Fruit fly (Drosophila melanogaster) whole organism, embryonic: ENCODE measurements around the gene Mlc2.

Experiments used
- Aef1 ChIP-seq: fragments of 200-800 bp; sonication (Bioruptor generic); IDR thresholded peaks from 3 replicates; pipeline ENCODE4 v1.3.6; 2022; ENCODE audit warnings: missing biosample characterization, missing genetic modification characterization
- Blimp-1 ChIP-seq: fragments of 200-800 bp; sonication (Bioruptor generic); optimal IDR thresholded peaks from 3 replicates; lab custom pipeline; 2018; ENCODE audit warnings: missing biosample characterization, missing genetic modification characterization, mild to moderate bottlenecking, moderate library complexity, missing genetic modification reagents
- CG1024 ChIP-seq: fragments of 200-800 bp; sonication (Bioruptor generic); IDR thresholded peaks from 2 replicates; pipeline ENCODE4 v1.3.6; 2022; ENCODE audit warnings: missing biosample characterization, missing genetic modification characterization
- CG10959 ChIP-seq: fragments of 200-800 bp; sonication (Bioruptor generic); IDR thresholded peaks from 2 replicates; pipeline ENCODE4 v1.3.6; 2022; ENCODE audit warnings: missing biosample characterization, missing genetic modification characterization
- CG10979 ChIP-seq: fragments of 200-800 bp; sonication (Bioruptor generic); optimal IDR thresholded peaks from 2 replicates; lab custom pipeline; 2018; ENCODE audit warnings: missing biosample characterization, mild to moderate bottlenecking, missing genetic modification characterization, moderate library complexity
- CG11093 ChIP-seq: fragments of 200-800 bp; sonication (Bioruptor generic); IDR thresholded peaks from 3 replicates; pipeline ENCODE4 v1.3.6; 2022; ENCODE audit warnings: missing biosample characterization, missing genetic modification characterization
- CG14710 ChIP-seq: fragments of 200-800 bp; sonication (Bioruptor generic); optimal IDR thresholded peaks from 3 replicates; lab custom pipeline; 2019; ENCODE audit warnings: missing biosample characterization, mild to moderate bottlenecking, missing genetic modification characterization, moderate library complexity
- CG17829 ChIP-seq: fragments of 200-800 bp; optimal IDR thresholded peaks from 2 replicates; lab custom pipeline; 2019; ENCODE audit warnings: missing biosample characterization, mild to moderate bottlenecking, missing genetic modification characterization, moderate library complexity
- CG18476 ChIP-seq: fragments of 200-800 bp; sonication (Bioruptor generic); optimal IDR thresholded peaks from 2 replicates; lab custom pipeline; 2016; ENCODE audit warnings: missing biosample characterization, mild to moderate bottlenecking, missing genetic modification characterization
- CG3065 ChIP-seq: fragments of 200-800 bp; sonication (Bioruptor generic); optimal IDR thresholded peaks from 2 replicates; lab custom pipeline; 2016; ENCODE audit warnings: missing biosample characterization, missing genetic modification characterization
- CG31224 ChIP-seq: fragments of 200-800 bp; sonication (Bioruptor generic); IDR thresholded peaks from 2 replicates; pipeline ENCODE4 v1.3.6; 2022; ENCODE audit warnings: missing biosample characterization, missing genetic modification characterization
- CG32532 ChIP-seq: fragments of 200-800 bp; sonication (Bioruptor generic); IDR thresholded peaks from 2 replicates; pipeline ENCODE4 v1.3.6; 2022; ENCODE audit warnings: missing biosample characterization, missing genetic modification characterization
- CG3838 ChIP-seq: fragments of 200-800 bp; sonication (Bioruptor generic); optimal IDR thresholded peaks from 3 replicates; lab custom pipeline; 2016; ENCODE audit warnings: missing biosample characterization, missing genetic modification characterization
- CG7372 ChIP-seq: fragments of 200-800 bp; sonication (Bioruptor generic); IDR thresholded peaks from 2 replicates; pipeline ENCODE4 v1.3.6; 2022; ENCODE audit warnings: missing biosample characterization, missing genetic modification characterization
- CG7928 ChIP-seq: fragments of 200-800 bp; sonication (Bioruptor generic); optimal IDR thresholded peaks from 2 replicates; lab custom pipeline; 2017; ENCODE audit warnings: missing biosample characterization, mild to moderate bottlenecking, missing genetic modification characterization
- CG8290 ChIP-seq, 3 experiments: fragments of 200-800 bp; sonication (Bioruptor generic); optimal IDR thresholded peaks; 2 replicates each; lab custom pipeline; 2016 to 2019; ENCODE audit warnings: missing biosample characterization in 3 of 3, missing genetic modification characterization in 3 of 3, mild to moderate bottlenecking in 2 of 3, moderate library complexity in 1 of 3
- CG9437 ChIP-seq: fragments of 200-800 bp; sonication (Bioruptor generic); optimal IDR thresholded peaks from 2 replicates; lab custom pipeline; 2018; ENCODE audit warnings: missing biosample characterization, mild to moderate bottlenecking, missing genetic modification characterization
- CHES-1-like ChIP-seq: fragments of 200-800 bp; sonication (Bioruptor generic); optimal IDR thresholded peaks from 2 replicates; lab custom pipeline; 2016; ENCODE audit warnings: missing biosample characterization, missing genetic modification characterization
- CrebB ChIP-seq: fragments of 200-800 bp; sonication (Bioruptor generic); optimal IDR thresholded peaks from 3 replicates; lab custom pipeline; 2018; ENCODE audit warnings: missing biosample characterization, mild to moderate bottlenecking, missing genetic modification characterization
- Gsc ChIP-seq: fragments of 200-800 bp; sonication (Bioruptor generic); IDR thresholded peaks from 2 replicates; pipeline ENCODE4 v1.3.6; 2022; ENCODE audit warnings: missing biosample characterization, missing genetic modification characterization
- Jarid2 ChIP-seq: fragments of 200-800 bp; sonication (Bioruptor generic); optimal IDR thresholded peaks from 3 replicates; lab custom pipeline; 2017; ENCODE audit warnings: mild to moderate bottlenecking, missing biosample characterization, missing genetic modification reagents, missing genetic modification characterization
- Max ChIP-seq: fragments of 200-800 bp; sonication (Bioruptor generic); optimal IDR thresholded peaks from 2 replicates; lab custom pipeline; 2016; ENCODE audit warnings: missing biosample characterization, mild to moderate bottlenecking, missing genetic modification characterization
- NC2β ChIP-seq: fragments of 200-800 bp; sonication (Bioruptor generic); optimal IDR thresholded peaks from 2 replicates; lab custom pipeline; 2016; ENCODE audit warnings: missing biosample characterization, missing genetic modification characterization
- Stat92E ChIP-seq, 3 experiments: fragments of >200 bp in 2 of 3; fragments of 200-800 bp in 1 of 3; sonication (Bioruptor generic) in 1 of 3; optimal IDR thresholded peaks; 2 replicates each; lab custom pipeline; 2017 to 2019; ENCODE audit warnings: missing biosample characterization in 3 of 3, missing genetic modification characterization in 3 of 3, mild to moderate bottlenecking in 1 of 3, moderate library complexity in 1 of 3
- Tbp ChIP-seq: fragments of >200 bp; optimal IDR thresholded peaks from 2 replicates; lab custom pipeline; 2018; ENCODE audit warnings: missing biosample characterization, missing genetic modification characterization
- ab ChIP-seq: fragments of 200-800 bp; sonication (Bioruptor generic); optimal IDR thresholded peaks from 2 replicates; lab custom pipeline; 2016; ENCODE audit warnings: missing biosample characterization, missing genetic modification characterization
- ac ChIP-seq: fragments of 200-800 bp; sonication (Bioruptor generic); optimal IDR thresholded peaks from 3 replicates; lab custom pipeline; 2017; ENCODE audit warnings: missing biosample characterization, mild to moderate bottlenecking, missing genetic modification characterization
- az2 ChIP-seq: fragments of 200-800 bp; sonication (Bioruptor generic); optimal IDR thresholded peaks from 3 replicates; lab custom pipeline; 2016; ENCODE audit warnings: missing biosample characterization, missing genetic modification characterization
- bab2 ChIP-seq: fragments of 200-800 bp; sonication (Bioruptor generic); optimal IDR thresholded peaks from 2 replicates; lab custom pipeline; 2016; ENCODE audit warnings: missing biosample characterization, missing genetic modification characterization
- cato ChIP-seq: fragments of 200-800 bp; sonication (Bioruptor generic); optimal IDR thresholded peaks from 2 replicates; lab custom pipeline; 2016; ENCODE audit warnings: missing biosample characterization, missing genetic modification characterization, borderline replicate concordance
- dmrt11E ChIP-seq: fragments of 200-800 bp; sonication (Bioruptor generic); optimal IDR thresholded peaks from 3 replicates; lab custom pipeline; 2018; ENCODE audit warnings: missing biosample characterization, mild to moderate bottlenecking, missing genetic modification characterization, moderate library complexity
- dmrt99B ChIP-seq: fragments of 200-800 bp; sonication (Bioruptor generic); optimal IDR thresholded peaks from 2 replicates; lab custom pipeline; 2018; ENCODE audit warnings: missing biosample characterization, mild to moderate bottlenecking, missing genetic modification characterization, moderate library complexity
- dysf ChIP-seq: fragments of 200-800 bp; sonication (Bioruptor generic); IDR thresholded peaks from 3 replicates; pipeline ENCODE4 v1.3.6; 2022; ENCODE audit warnings: missing biosample characterization, missing genetic modification characterization
- grau ChIP-seq: fragments of 200-800 bp; optimal IDR thresholded peaks from 3 replicates; lab custom pipeline; 2019; ENCODE audit warnings: missing biosample characterization, mild to moderate bottlenecking, missing genetic modification characterization, moderate library complexity
- hb ChIP-seq: fragments of 200-800 bp; sonication (Bioruptor generic); IDR thresholded peaks from 3 replicates; pipeline ENCODE4 v1.3.6; 2022; ENCODE audit warnings: missing biosample characterization, missing genetic modification characterization; ENCODE audit not compliant: partially characterized antibody
- nerfin-1 ChIP-seq: fragments of 200-800 bp; sonication (Bioruptor generic); optimal IDR thresholded peaks from 3 replicates; lab custom pipeline; 2019; ENCODE audit warnings: missing biosample characterization, mild to moderate bottlenecking, missing genetic modification characterization, moderate library complexity
- onecut ChIP-seq: fragments of 200-800 bp; sonication (Bioruptor generic); IDR thresholded peaks from 2 replicates; pipeline ENCODE4 v1.3.6; 2022; ENCODE audit warnings: missing biosample characterization, missing genetic modification characterization
- p53 ChIP-seq: fragments of 200-800 bp; sonication (Bioruptor generic); optimal IDR thresholded peaks from 2 replicates; lab custom pipeline; 2016; ENCODE audit warnings: missing biosample characterization, missing genetic modification characterization
- pan ChIP-seq, 4 experiments: fragments of >200 bp in 3 of 4; fragments of 200-800 bp in 1 of 4; sonication (Bioruptor generic) in 1 of 4; optimal IDR thresholded peaks in 3 of 4; IDR thresholded peaks in 1 of 4; 2 replicates each; pipeline versions ENCODE4 v1.3.6 to Lab custom; 2017 to 2022; ENCODE audit warnings: missing biosample characterization in 2 of 4, missing genetic modification characterization in 2 of 4, mixed read lengths in 1 of 4
- sens ChIP-seq: fragments of 200-800 bp; sonication (Bioruptor generic); peaks from one replicate; lab custom pipeline; 2016; ENCODE audit warnings: missing biosample characterization, missing genetic modification characterization
- sob ChIP-seq: fragments of 200-800 bp; sonication (Bioruptor generic); IDR thresholded peaks from 2 replicates; pipeline ENCODE4 v1.3.6; 2022; ENCODE audit warnings: missing biosample characterization, missing genetic modification characterization
- tap ChIP-seq: fragments of 200-800 bp; optimal IDR thresholded peaks from 3 replicates; lab custom pipeline; 2019; ENCODE audit warnings: missing biosample characterization, mild to moderate bottlenecking, missing genetic modification characterization, moderate library complexity
- tgo ChIP-seq: fragments of 200-800 bp; sonication (Bioruptor generic); IDR thresholded peaks from 3 replicates; pipeline ENCODE4 v1.3.6; 2022; ENCODE audit warnings: missing biosample characterization, missing genetic modification characterization
- tna ChIP-seq: fragments of 200-800 bp; sonication (Bioruptor generic); IDR thresholded peaks from 2 replicates; pipeline ENCODE4 v1.3.6; 2022; ENCODE audit warnings: missing biosample characterization, missing genetic modification characterization; ENCODE audit not compliant: partially characterized antibody
- ttk ChIP-seq: fragments of 200-800 bp; sonication (Bioruptor generic); IDR thresholded peaks from 2 replicates; pipeline ENCODE4 v2.1.2; 2022; ENCODE audit warnings: missing biosample characterization, missing genetic modification characterization
- zen ChIP-seq: fragments of 200-800 bp; sonication (Bioruptor generic); optimal IDR thresholded peaks from 3 replicates; lab custom pipeline; 2018; ENCODE audit warnings: missing biosample characterization, mild to moderate bottlenecking, missing genetic modification characterization, moderate library complexity
- zf30C ChIP-seq: fragments of 200-800 bp; sonication (Bioruptor generic); optimal IDR thresholded peaks from 3 replicates; lab custom pipeline; 2018; ENCODE audit warnings: missing biosample characterization, mild to moderate bottlenecking, missing genetic modification characterization

Gene Mlc2

DNA sequence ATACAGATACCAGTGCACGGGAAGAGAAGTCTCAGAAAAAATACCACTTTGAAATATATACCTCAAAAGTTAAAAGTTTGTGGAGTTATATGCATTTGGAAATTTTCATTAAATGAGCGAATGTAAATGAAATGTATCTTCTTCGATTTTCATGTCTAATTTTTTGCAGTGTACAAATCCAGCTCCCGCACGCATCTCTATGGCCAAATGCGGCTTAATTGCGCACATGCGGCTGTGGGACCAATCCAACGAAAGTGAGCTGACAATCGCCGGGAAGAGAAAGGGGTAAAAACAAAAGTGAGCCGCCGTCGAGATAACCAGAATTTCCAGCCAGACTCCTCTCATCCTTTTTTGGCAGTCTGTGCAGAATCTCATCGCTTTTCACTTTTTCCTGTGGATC is 10.2 kb downstream of the Mlc2 start (continued):
- TF ChIP-seq tgo (GFP tag; lab: Robert Waterston, UW), result 0 out of 3 replicates have a peak, but pooled peaks have one; percentile 26
- TF ChIP-seq NC2β (GFP tag; lab: Kevin White, UChicago), result no peak

DNA sequence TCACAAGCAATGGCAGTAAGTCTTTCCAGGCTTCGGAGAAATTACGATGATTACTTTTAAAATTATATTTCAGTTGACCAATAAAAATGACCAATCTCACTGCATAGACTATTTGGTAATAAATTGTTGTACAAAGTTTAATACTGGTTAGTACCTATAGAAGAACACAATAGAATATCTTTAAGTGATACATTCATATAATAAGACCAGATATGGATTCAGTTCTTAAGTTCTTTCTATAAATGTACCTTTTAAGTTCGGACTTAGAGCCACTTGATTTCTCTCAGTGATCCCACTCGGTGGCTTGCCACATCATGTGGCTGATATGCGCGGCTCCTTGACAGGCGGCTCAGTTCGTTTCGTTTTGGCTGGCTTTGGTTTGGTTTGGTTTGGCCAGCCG is 11.1 kb downstream of the Mlc2 start:
- TF ChIP-seq CG7928 (GFP tag; lab: Kevin White, UChicago), result no peak
- TF ChIP-seq onecut (GFP tag; lab: Robert Waterston, UW), result no peak
- no peak for TF ChIP-seq CG1024
- no peak for TF ChIP-seq CG8290 (GFP tag; optimal IDR thresholded peaks at IDR 0.05; lab: Kevin White, UChicago)
- TF ChIP-seq CG8290 (tag; optimal IDR thresholded peaks at IDR 0.05; lab: Kevin White, UChicago), result no peak
- TF ChIP-seq CG18476 (GFP tag; lab: Kevin White, UChicago), result no peak
- TF ChIP-seq CG31224, result no peak
- no peak for TF ChIP-seq dmrt11E (tag; lab: Kevin White, UChicago)
- no peak for TF ChIP-seq Gsc (GFP tag; lab: Robert Waterston, UW)
- no peak for TF ChIP-seq Stat92E (GFP tag; optimal IDR thresholded peaks at IDR 0.05; lab: Kevin White, UChicago)
- no peak for TF ChIP-seq CrebB
- TF ChIP-seq CG7372 (GFP tag; lab: Robert Waterston, UW), result no peak
- TF ChIP-seq CG10959 (GFP tag; lab: Robert Waterston, UW), result no peak
- TF ChIP-seq az2 (GFP tag; lab: Kevin White, UChicago), result no peak
- TF ChIP-seq hb (GFP tag; lab: Robert Waterston, UW), result no peak
- TF ChIP-seq tap, result no peak
- TF ChIP-seq ttk (GFP tag; lab: Robert Waterston, UW), result no peak
- TF ChIP-seq p53 (GFP tag; lab: Kevin White, UChicago), result no peak
- TF ChIP-seq Max (GFP tag; lab: Kevin White, UChicago), result no peak
- TF ChIP-seq, all 482 proteins: peak for 0

DNA sequence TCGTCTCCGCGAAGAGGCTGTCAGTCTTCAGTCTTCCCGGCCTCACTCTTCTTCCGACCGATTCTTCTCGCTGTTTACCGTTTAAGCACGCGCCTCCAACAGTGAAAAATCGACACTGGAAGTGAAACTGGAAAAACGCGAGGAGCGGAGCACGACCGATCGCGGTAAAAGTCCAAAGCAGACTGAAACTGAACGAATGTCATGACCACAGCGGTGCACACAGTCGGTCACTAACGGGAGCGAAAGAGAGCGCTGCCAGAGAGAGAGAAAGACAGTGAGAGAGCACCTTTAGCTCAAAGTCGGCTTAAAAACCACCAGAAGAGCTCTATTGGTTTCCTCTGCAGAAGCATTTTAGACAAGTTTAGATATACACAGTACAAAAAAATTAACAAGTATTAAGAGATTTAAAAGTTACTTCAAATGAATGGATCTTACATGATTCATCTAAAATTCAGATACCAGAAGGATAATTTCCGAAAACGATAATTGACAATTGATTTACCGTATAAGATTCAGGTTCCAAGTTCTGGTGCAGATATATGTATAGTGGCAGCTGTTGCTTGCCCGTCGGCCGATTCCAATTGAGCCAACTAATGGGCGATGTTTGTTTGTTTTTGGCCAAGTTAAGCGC is 13.9 kb downstream of the Mlc2 start, which contains the start of gene CG11498:
CG11498 (minus strand) TSS at position 162 of the 631 bp plus-strand sequence.
- TF ChIP-seq nerfin-1 (tag; lab: Kevin White, UChicago) (no peak), CG11093 (GFP tag; lab: Robert Waterston, UW) (no peak), pan (optimal IDR thresholded peaks at IDR 0.05; lab: Kevin White, UChicago) (no peak), pan (GFP tag; optimal IDR thresholded peaks at IDR 0.05 in 1 of 2, IDR thresholded peaks at IDR 0.05 in 1 of 2) (no peak), zf30C (no peak), CG32532 (GFP tag; lab: Robert Waterston, UW) (no peak), CG17829 (tag; lab: Kevin White, UChicago) (no peak), cato (GFP tag; lab: Kevin White, UChicago) (no peak), CG10979 (tag; lab: Kevin White, UChicago) (no peak), bab2 (GFP tag; lab: Kevin White, UChicago) (no peak), zen (tag; lab: Kevin White, UChicago) (no peak), sob (GFP tag; lab: Robert Waterston, UW) (no peak), dmrt99B (tag; lab: Kevin White, UChicago) (no peak), CG9437 (GFP tag; lab: Kevin White, UChicago) (no peak), CG1024 (no peak), Aef1 (GFP tag; lab: Robert Waterston, UW) (no peak), Jarid2 (GFP tag; lab: Kevin White, UChicago) (peak; percentile 67), ab (GFP tag; lab: Kevin White, UChicago) (no peak), CG31224 (no peak), CHES-1-like (no peak), Tbp (no peak), ac (no peak), dysf (GFP tag; lab: Robert Waterston, UW) (0 out of 3 replicates have a peak, but pooled peaks have one; percentile 11), sens (GFP tag; lab: Kevin White, UChicago) (peak; percentile 55), grau (no peak), CG3065 (GFP tag; lab: Kevin White, UChicago) (no peak), Blimp-1 (peak; percentile 15), CG7372 (GFP tag; lab: Robert Waterston, UW) (no peak), tna (GFP tag; lab: Robert Waterston, UW) (no peak), CG3838 (GFP tag; lab: Kevin White, UChicago) (no peak), CG14710 (tag; lab: Kevin White, UChicago) (no peak)
